Worm (Caenorhabditis elegans) whole organism, early embryonic: Measurements from ENCODE around the gene srg-38.
"Not testable (repeated sequence)": the region's sequence is repeated elsewhere in the genome, so short reads cannot be mapped to it uniquely, and the experiment has no call there.

Source experiments
- B0310.2 ChIP-seq: sonication (generic microtip); optimal IDR thresholded peaks from 2 replicates; lab custom pipeline; 2016; ENCODE audit warnings: mild to moderate bottlenecking, missing genetic modification characterization, missing compliant biosample characterization
- F13C5.2 ChIP-seq: sonication (generic microtip); optimal IDR thresholded peaks from 2 replicates; lab custom pipeline; 2017; ENCODE audit warnings: mild to moderate bottlenecking, missing genetic modification characterization, inconsistent platforms, missing compliant biosample characterization
- aly-1 ChIP-seq: sonication (generic microtip); optimal IDR thresholded peaks from 2 replicates; lab custom pipeline; 2016; ENCODE audit warnings: missing genetic modification characterization, missing compliant biosample characterization
- ama-1 ChIP-seq: fragments of 150-350 bp; optimal IDR thresholded peaks from 2 replicates; lab custom pipeline; 2014
- ceh-13 ChIP-seq: fragments of 200-800 bp; sonication (Bioruptor generic); optimal IDR thresholded peaks from 2 replicates; lab custom pipeline; 2018; ENCODE audit warnings: mild to moderate bottlenecking, missing genetic modification characterization, missing compliant biosample characterization
- ceh-36 ChIP-seq: sonication (generic microtip); optimal IDR thresholded peaks from 2 replicates; lab custom pipeline; 2016; ENCODE audit warnings: missing genetic modification characterization, inconsistent platforms, missing compliant biosample characterization
- ets-7 ChIP-seq: sonication (generic microtip); optimal IDR thresholded peaks from 2 replicates; lab custom pipeline; 2016; ENCODE audit warnings: missing genotype, missing genetic modification characterization, missing compliant biosample characterization
- flt-1 ChIP-seq: fragments of 200-800 bp; sonication (Bioruptor generic); IDR thresholded peaks from 2 replicates; pipeline ENCODE4 v1.3.6; 2022; ENCODE audit warnings: missing genetic modification characterization, missing compliant biosample characterization
- hmbx-1 ChIP-seq: sonication (generic microtip); optimal IDR thresholded peaks from 2 replicates; lab custom pipeline; 2016; ENCODE audit warnings: mild to moderate bottlenecking, missing genetic modification characterization, missing compliant biosample characterization
- hmg-4 ChIP-seq: fragments of 200-800 bp; sonication (Bioruptor generic); optimal IDR thresholded peaks from 2 replicates; lab custom pipeline; 2018; ENCODE audit warnings: mild to moderate bottlenecking, missing genetic modification characterization, missing compliant biosample characterization
- hnd-1 ChIP-seq: sonication (generic microtip); optimal IDR thresholded peaks from 2 replicates; lab custom pipeline; 2016; ENCODE audit warnings: missing genetic modification characterization, missing compliant biosample characterization
- pes-1 ChIP-seq: fragments of 200-800 bp; sonication (Bioruptor generic); IDR thresholded peaks from 2 replicates; pipeline ENCODE4 v1.3.6; 2022; ENCODE audit warnings: missing genetic modification reagents, missing genetic modification characterization, missing compliant biosample characterization
- scrt-1 ChIP-seq: fragments of 200-800 bp; sonication (Bioruptor generic); IDR thresholded peaks from 2 replicates; pipeline ENCODE4 v1.3.6; 2022; ENCODE audit warnings: missing genetic modification characterization, missing compliant biosample characterization
- sea-1 ChIP-seq: fragments of 200-800 bp; sonication (Bioruptor generic); conservative IDR thresholded peaks from 2 replicates; pipeline ENCODE4 v1.3.6; 2022; ENCODE audit warnings: missing genetic modification characterization, missing compliant biosample characterization
- tbx-11 ChIP-seq: fragments of 200-800 bp; sonication (Bioruptor generic); IDR thresholded peaks from 2 replicates; pipeline ENCODE4 v1.3.6; 2022; ENCODE audit warnings: missing genetic modification characterization, missing compliant biosample characterization
- tbx-37 ChIP-seq: fragments of 200-800 bp; sonication (Bioruptor generic); conservative IDR thresholded peaks from 2 replicates; pipeline ENCODE4 v1.3.6; 2022; ENCODE audit warnings: missing genetic modification reagents, missing genetic modification characterization, missing compliant biosample characterization
- tra-4 ChIP-seq: sonication (generic microtip); optimal IDR thresholded peaks from 2 replicates; lab custom pipeline; 2017; ENCODE audit warnings: missing genetic modification characterization, missing compliant biosample characterization

srg-38 gene

ce11 chrV:11119294-11119755 lies 36.1 kb downstream of the srg-38 start, which contains the start of gene scb-1:
Gene scb-1, minus strand, starts transcription at chrV:11119705.
- no peak for TF ChIP-seq ama-1 (lab: Kevin White, UChicago)

DNA sequence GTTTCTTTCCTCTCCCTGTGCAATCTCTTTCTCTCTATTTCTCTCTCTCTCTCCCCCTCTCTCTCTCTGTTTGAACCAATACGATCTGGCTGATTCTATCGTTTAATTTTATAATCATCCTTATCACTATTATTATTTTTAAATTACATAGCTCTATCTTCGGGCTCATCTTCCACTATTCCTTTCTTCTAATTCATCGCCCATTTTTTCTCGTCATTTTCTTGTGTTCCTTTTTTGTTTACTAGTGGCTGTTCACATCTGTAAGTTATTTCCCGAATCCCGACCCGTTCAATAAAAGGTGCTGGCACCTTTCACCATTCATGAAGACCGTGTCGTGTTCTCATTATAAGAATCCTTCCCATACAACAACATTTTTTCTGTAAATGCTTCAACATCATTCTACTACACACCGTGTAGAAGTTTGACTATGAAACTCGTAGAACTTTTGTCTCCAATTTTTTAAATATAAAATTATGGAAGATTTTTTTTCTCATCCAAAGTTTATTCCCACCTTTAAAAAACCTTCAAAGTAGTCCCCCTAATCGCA lies 37.2 kb downstream of the srg-38 start:
- TF ChIP-seq tbx-11 (no peak), hnd-1 (no peak), ama-1 (lab: Kevin White, UChicago) (no peak), sea-1 (GFP tag; lab: Robert Waterston, UW) (no peak), hmbx-1 (tag; lab: Kevin White, UChicago) (no peak), scrt-1 (GFP tag; lab: Robert Waterston, UW) (no peak), flt-1 (GFP tag; lab: Robert Waterston, UW) (no peak), ets-7 (tag; lab: Kevin White, UChicago) (no peak), aly-1 (no peak)

ce11 chrV:11113607-11114006 lies 41.8 kb downstream of the srg-38 start, which contains the start of gene math-33:
Gene math-33, plus strand, starts transcription at chrV:11113907.
- TF ChIP-seq B0310.2 (tag; lab: Kevin White, UChicago) = no peak
- TF ChIP-seq hmg-4 = no peak
- TF ChIP-seq flt-1 (GFP tag; lab: Robert Waterston, UW) = no peak
- no peak for TF ChIP-seq tbx-11
- TF ChIP-seq tbx-37 (GFP tag; lab: Robert Waterston, UW) = no peak
- no peak for TF ChIP-seq hnd-1
- TF ChIP-seq tra-4 (tag; lab: Kevin White, UChicago) = no peak
- TF ChIP-seq ama-1 (lab: Kevin White, UChicago) = no peak
- TF ChIP-seq hmbx-1 (tag; lab: Kevin White, UChicago) = no peak

- TF ChIP-seq B0310.2 (tag; lab: Kevin White, UChicago) = no peak
- TF ChIP-seq aly-1 = peak; percentile 76
- TF ChIP-seq hmg-4 = peak; percentile 56
- peak; percentile 70; the same call in 1 of the 2 replicates for TF ChIP-seq sea-1 (GFP tag; lab: Robert Waterston, UW)
- peak; percentile 49; the same call in 1 of the 2 replicates for TF ChIP-seq flt-1 (GFP tag; lab: Robert Waterston, UW)
- no peak for TF ChIP-seq pes-1 (GFP tag; lab: Robert Waterston, UW)
- TF ChIP-seq tbx-11 = peak; percentile 74; the same call in 1 of the 2 replicates
- no peak for TF ChIP-seq ama-1 (lab: Kevin White, UChicago)
- TF ChIP-seq tra-4 (tag; lab: Kevin White, UChicago) = peak; percentile 62
- peak; percentile 91 for TF ChIP-seq F13C5.2 (tag; lab: Kevin White, UChicago)
- peak; percentile 51; the same call in 1 of the 2 replicates for TF ChIP-seq scrt-1 (GFP tag; lab: Robert Waterston, UW)
- peak; percentile 55 for TF ChIP-seq hnd-1
- peak; percentile 51 for TF ChIP-seq ceh-36 (tag; lab: Kevin White, UChicago)
- peak; percentile 48 for TF ChIP-seq hmbx-1 (tag; lab: Kevin White, UChicago)
- peak; percentile 53 for TF ChIP-seq ets-7 (tag; lab: Kevin White, UChicago)
- peak; percentile 61; the same call in 1 of the 2 replicates for TF ChIP-seq tbx-37 (GFP tag; lab: Robert Waterston, UW)
- TF ChIP-seq ceh-13 (GFP tag; lab: Kevin White, UChicago) = peak; percentile 60
Observed at ce11 chrV:11113041-11113574, 42.3 kb downstream of the srg-38 start, which contains the start of gene erfa-3. Gene erfa-3, minus strand, starts transcription at chrV:11113091.

- not testable (repeated sequence) for TF ChIP-seq pes-1 (GFP tag; lab: Robert Waterston, UW); tbx-37 (GFP tag; lab: Robert Waterston, UW); ceh-36 (tag; lab: Kevin White, UChicago)
Observed at ce11 chrV:11109647-11110046, 45.8 kb downstream of the srg-38 start, which contains the start of gene Y42A5A.5. Gene Y42A5A.5, minus strand, starts transcription at chrV:11109747.

DNA sequence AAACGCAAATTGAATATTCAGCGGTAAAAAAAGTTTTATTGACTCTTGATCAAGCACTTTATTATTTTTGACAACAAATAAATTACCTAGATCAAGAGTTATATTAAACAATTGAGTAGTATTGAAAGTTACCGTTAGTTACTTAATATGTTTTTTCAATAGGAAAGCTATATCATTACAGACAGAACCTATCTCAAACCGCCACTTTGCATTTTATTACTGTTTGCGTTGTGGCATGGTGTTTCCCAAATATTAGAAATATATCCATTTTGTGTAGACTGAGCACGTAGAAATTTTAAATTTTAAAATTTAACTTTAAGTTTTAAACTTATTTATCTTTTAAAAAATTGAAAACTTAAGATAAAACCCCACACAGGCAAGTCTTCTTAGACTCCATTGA lies 51.0 kb downstream of the srg-38 start:
- TF ChIP-seq ets-7 (tag; lab: Kevin White, UChicago) = no peak
- no peak for TF ChIP-seq tbx-11
- TF ChIP-seq ama-1 (lab: Kevin White, UChicago) = no peak
- TF ChIP-seq tbx-37 (GFP tag; lab: Robert Waterston, UW) = no peak
- no peak for TF ChIP-seq B0310.2 (tag; lab: Kevin White, UChicago)
- no peak for TF ChIP-seq flt-1 (GFP tag; lab: Robert Waterston, UW)
- no peak for TF ChIP-seq pes-1 (GFP tag; lab: Robert Waterston, UW)
- TF ChIP-seq tra-4 (tag; lab: Kevin White, UChicago) = no peak
- TF ChIP-seq ceh-36 (tag; lab: Kevin White, UChicago) = no peak
- no peak for TF ChIP-seq hmbx-1 (tag; lab: Kevin White, UChicago)
- no peak for TF ChIP-seq hmg-4
- no peak for TF ChIP-seq ceh-13 (GFP tag; lab: Kevin White, UChicago)
- no peak for TF ChIP-seq sea-1 (GFP tag; lab: Robert Waterston, UW)
- no peak for TF ChIP-seq F13C5.2 (tag; lab: Kevin White, UChicago)
- TF ChIP-seq hnd-1 = no peak
- no peak for TF ChIP-seq aly-1
- no peak for TF ChIP-seq scrt-1 (GFP tag; lab: Robert Waterston, UW)
